Worm (Caenorhabditis elegans) whole organism, L1 larva: ENCODE results near the gene flp-2.

Source experiments
- F16B12.6 ChIP-seq: fragments of 150-350 bp; optimal IDR thresholded peaks from 2 replicates; lab custom pipeline; 2014; ENCODE audit warnings: missing biosample characterization, missing genetic modification characterization
- aha-1 ChIP-seq: fragments of 150-350 bp; optimal IDR thresholded peaks from 2 replicates; lab custom pipeline; 2014; ENCODE audit warnings: missing biosample characterization, missing genetic modification characterization
- aly-2 ChIP-seq: fragments of 150-350 bp; optimal IDR thresholded peaks from 2 replicates; lab custom pipeline; 2014; ENCODE audit warnings: missing biosample characterization, missing genetic modification characterization
- blmp-1 ChIP-seq: fragments of 150-350 bp; optimal IDR thresholded peaks from 2 replicates; lab custom pipeline; 2014; ENCODE audit warnings: missing biosample characterization, missing genetic modification characterization
- ceh-82 ChIP-seq, 3 experiments: fragments of 150-350 bp in 1 of 3; sonication (generic microtip) in 2 of 3; optimal IDR thresholded peaks; 2 replicates each; lab custom pipeline; 2014 to 2017; ENCODE audit warnings: missing biosample characterization in 3 of 3, missing genetic modification characterization in 3 of 3
- efl-1 ChIP-seq, 4 experiments: fragments of 150-350 bp; optimal IDR thresholded peaks in 3 of 4; peaks in 1 of 4; 1 replicate in 1 of 4; 2 replicates in 3 of 4; lab custom pipeline; 2014; ENCODE audit warnings: missing biosample characterization in 2 of 4, missing genetic modification characterization in 2 of 4, missing genetic modification reagents in 2 of 4
- elt-2 ChIP-seq: sonication (generic microtip); optimal IDR thresholded peaks from 2 replicates; lab custom pipeline; 2016; ENCODE audit warnings: missing genetic modification characterization, mild to moderate bottlenecking, inconsistent platforms, missing compliant biosample characterization, missing genetic modification reagents
- elt-3 ChIP-seq, 6 experiments: fragments of 150-350 bp in 1 of 6; sonication (generic microtip); optimal IDR thresholded peaks; 2 replicates each; lab custom pipeline; 2017 to 2018; ENCODE audit warnings: missing biosample characterization in 6 of 6, missing genetic modification characterization in 6 of 6, inconsistent platforms in 1 of 6
- fkh-10 ChIP-seq: sonication (generic microtip); optimal IDR thresholded peaks from 2 replicates; lab custom pipeline; 2017; ENCODE audit warnings: missing biosample characterization, missing genetic modification reagents, missing genetic modification characterization
- fkh-8 ChIP-seq: sonication (generic microtip); optimal IDR thresholded peaks from 2 replicates; lab custom pipeline; 2016; ENCODE audit warnings: mild to moderate bottlenecking, missing genetic modification characterization, missing compliant biosample characterization
- fos-1 ChIP-seq: fragments of 150-350 bp; optimal IDR thresholded peaks from 2 replicates; lab custom pipeline; 2014; ENCODE audit warnings: missing biosample characterization, missing genetic modification characterization
- lin-13 ChIP-seq: fragments of 150-350 bp; optimal IDR thresholded peaks from 2 replicates; lab custom pipeline; 2014; ENCODE audit warnings: missing biosample characterization, missing genetic modification reagents, missing genetic modification characterization
- lin-14 ChIP-seq: fragments of 200-800 bp; sonication (Bioruptor generic); optimal IDR thresholded peaks from 2 replicates; lab custom pipeline; 2018; ENCODE audit warnings: mild to moderate bottlenecking, missing genetic modification characterization, moderate library complexity, missing compliant biosample characterization
- lin-15B ChIP-seq: fragments of 150-350 bp; sonication (generic microtip); optimal IDR thresholded peaks from 3 replicates; lab custom pipeline; 2014; ENCODE audit warnings: missing biosample characterization, missing genetic modification characterization
- lin-35 ChIP-seq, 2 experiments: fragments of 150-350 bp; optimal IDR thresholded peaks; 2 replicates each; lab custom pipeline; 2014; ENCODE audit warnings: missing biosample characterization in 2 of 2, missing genetic modification characterization in 2 of 2, missing genetic modification reagents in 2 of 2
- lir-3 ChIP-seq: sonication (generic microtip); optimal IDR thresholded peaks from 2 replicates; lab custom pipeline; 2016; ENCODE audit warnings: mild to moderate bottlenecking, missing genetic modification characterization, moderate library complexity, missing compliant biosample characterization; ENCODE audit not compliant: poor library complexity
- lsy-2 ChIP-seq, 2 experiments: fragments of 150-350 bp; optimal IDR thresholded peaks; 2 replicates each; lab custom pipeline; 2014; ENCODE audit warnings: missing biosample characterization in 2 of 2, missing genetic modification characterization in 2 of 2
- mdl-1 ChIP-seq, 2 experiments: fragments of 150-350 bp; optimal IDR thresholded peaks; 2 replicates each; lab custom pipeline; 2014 to 2017; ENCODE audit warnings: missing biosample characterization in 2 of 2, missing genetic modification characterization in 2 of 2, inconsistent platforms in 1 of 2
- mef-2 ChIP-seq: fragments of 150-350 bp; optimal IDR thresholded peaks from 2 replicates; lab custom pipeline; 2014; ENCODE audit warnings: missing biosample characterization, missing genetic modification characterization
- nhr-19 ChIP-seq: fragments of 200-800 bp; sonication (Bioruptor generic); conservative IDR thresholded peaks from 2 replicates; pipeline ENCODE4 v1.3.6; 2022; ENCODE audit warnings: missing genetic modification characterization, missing compliant biosample characterization
- nhr-20 ChIP-seq: sonication (generic microtip); optimal IDR thresholded peaks from 2 replicates; lab custom pipeline; 2016; ENCODE audit warnings: mild to moderate bottlenecking, missing genetic modification characterization, missing compliant biosample characterization
- nhr-237 ChIP-seq: fragments of 150-350 bp; optimal IDR thresholded peaks from 2 replicates; lab custom pipeline; 2014; ENCODE audit warnings: missing biosample characterization, missing genetic modification characterization
- nhr-28 ChIP-seq: fragments of 150-350 bp; optimal IDR thresholded peaks from 2 replicates; lab custom pipeline; 2014; ENCODE audit warnings: missing biosample characterization, missing genetic modification characterization
- nhr-71 ChIP-seq: sonication (generic microtip); optimal IDR thresholded peaks from 2 replicates; lab custom pipeline; 2016; ENCODE audit warnings: mild to moderate bottlenecking, missing genetic modification characterization, moderate library complexity, missing compliant biosample characterization
- nhr-85 ChIP-seq: sonication (generic microtip); peaks from one replicate; lab custom pipeline; 2016; ENCODE audit warnings: missing genetic modification characterization, inconsistent platforms, missing compliant biosample characterization
- nhr-90 ChIP-seq: sonication (generic microtip); optimal IDR thresholded peaks from 2 replicates; lab custom pipeline; 2016; ENCODE audit warnings: mild to moderate bottlenecking, missing genetic modification characterization, missing compliant biosample characterization; ENCODE audit not compliant: poor library complexity
- pqm-1 ChIP-seq: sonication (generic microtip); optimal IDR thresholded peaks from 3 replicates; lab custom pipeline; 2017; ENCODE audit warnings: missing biosample characterization, missing genetic modification characterization
- snpc-4 ChIP-seq: fragments of 150-350 bp; optimal IDR thresholded peaks from 2 replicates; lab custom pipeline; 2014; ENCODE audit warnings: missing biosample characterization, missing genetic modification characterization
- snu-23 ChIP-seq: sonication (generic microtip); optimal IDR thresholded peaks from 2 replicates; lab custom pipeline; 2016; ENCODE audit warnings: missing genetic modification characterization, missing compliant biosample characterization
- sox-4 ChIP-seq: sonication (generic microtip); optimal IDR thresholded peaks from 2 replicates; lab custom pipeline; 2016; ENCODE audit warnings: missing genetic modification characterization, missing compliant biosample characterization
- sup-37 ChIP-seq: fragments of 200-800 bp; sonication (Bioruptor generic); optimal IDR thresholded peaks from 2 replicates; lab custom pipeline; 2018; ENCODE audit warnings: mild to moderate bottlenecking, missing genetic modification characterization, missing compliant biosample characterization
- tbx-2 ChIP-seq: sonication (generic microtip); optimal IDR thresholded peaks from 2 replicates; lab custom pipeline; 2016; ENCODE audit warnings: missing genetic modification characterization, missing compliant biosample characterization
- zag-1 ChIP-seq: fragments of 150-350 bp; optimal IDR thresholded peaks from 2 replicates; lab custom pipeline; 2014; ENCODE audit warnings: missing biosample characterization, missing genetic modification characterization
- ztf-11 ChIP-seq, 2 experiments: sonication (generic microtip); optimal IDR thresholded peaks; 2 replicates each; lab custom pipeline; 2016 to 2017; ENCODE audit warnings: missing genetic modification characterization in 2 of 2, missing biosample characterization in 1 of 2, missing compliant biosample characterization in 1 of 2

flp-2 gene

DNA sequence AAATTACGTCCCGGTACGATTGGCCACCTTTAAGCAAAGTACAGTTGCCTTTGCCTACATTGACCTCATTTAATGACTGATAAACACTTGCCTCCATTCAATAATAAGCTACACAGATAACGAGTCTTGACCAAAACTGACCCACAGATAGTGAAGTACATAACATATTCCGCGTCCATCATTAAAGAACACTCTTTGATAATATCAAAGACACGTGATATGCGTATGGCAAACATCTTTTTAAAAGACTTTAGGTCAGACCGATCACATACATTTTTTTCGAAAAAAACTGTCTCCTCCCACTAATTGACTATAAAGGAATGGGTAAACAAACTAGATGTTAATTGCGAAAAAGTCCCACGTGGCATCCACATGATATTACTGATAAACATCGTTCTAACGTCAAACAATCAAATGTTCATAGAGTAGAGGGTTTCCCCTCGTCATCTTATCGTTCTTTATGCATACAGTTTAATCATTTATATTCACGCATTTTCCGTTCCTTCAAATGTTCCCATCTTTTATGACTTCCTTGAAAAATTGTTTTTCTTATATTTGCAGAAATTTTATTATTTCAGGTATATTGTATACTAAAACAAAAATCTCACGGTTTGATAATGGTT is 10.9 kb downstream of the flp-2 start, which contains the start of gene W07E11.1:
Gene W07E11.1, plus strand, starts transcription at position 573 of the 623 bp plus-strand sequence.
- TF ChIP-seq lir-3 (no peak), lin-35 (GFP tag; optimal IDR thresholded peaks at IDR 0.05; lab: Kevin White, UChicago) (peak in 1 of 2 experiments; percentile 66), ztf-11 (tag; optimal IDR thresholded peaks at IDR 0.05; lab: Kevin White, UChicago) (no peak), nhr-85 (tag; lab: Kevin White, UChicago) (peak; percentile 86), lsy-2 (tag; optimal IDR thresholded peaks at IDR 0.05; lab: Kevin White, UChicago) (peak in 1 of 2 experiments; percentile 17), fkh-8 (no peak), tbx-2 (tag; lab: Kevin White, UChicago) (peak; percentile 28), nhr-71 (tag; lab: Kevin White, UChicago) (peak; percentile 63), blmp-1 (peak; percentile 35), elt-2 (tag; lab: Kevin White, UChicago) (peak; percentile 98), nhr-19 (peak; percentile 44; the same call in 1 of the 2 replicates), snu-23 (GFP tag; lab: Kevin White, UChicago) (peak; percentile 2), efl-1 (optimal IDR thresholded peaks at IDR 0.05; lab: Kevin White, UChicago) (no peak), efl-1 (GFP tag; optimal IDR thresholded peaks at IDR 0.05 in 1 of 2; lab: Kevin White, UChicago) (peak in 1 of 2 experiments; percentile 82), nhr-28 (tag; lab: Kevin White, UChicago) (no peak), zag-1 (tag; lab: Kevin White, UChicago) (no peak), mdl-1 (tag; optimal IDR thresholded peaks at IDR 0.05; lab: Kevin White, UChicago) (peak in 1 of 2 experiments; percentile 39), elt-3 (tag; optimal IDR thresholded peaks at IDR 0.05; lab: Kevin White, UChicago) (peak in 3 of 6 experiments; percentile 25 to 76 (median 25)), lin-14 (GFP tag; lab: Kevin White, UChicago) (peak; percentile 34), nhr-20 (tag; lab: Kevin White, UChicago) (peak; percentile 72), nhr-90 (tag; lab: Kevin White, UChicago) (peak; percentile 68), F16B12.6 (tag; lab: Kevin White, UChicago) (no peak)

DNA sequence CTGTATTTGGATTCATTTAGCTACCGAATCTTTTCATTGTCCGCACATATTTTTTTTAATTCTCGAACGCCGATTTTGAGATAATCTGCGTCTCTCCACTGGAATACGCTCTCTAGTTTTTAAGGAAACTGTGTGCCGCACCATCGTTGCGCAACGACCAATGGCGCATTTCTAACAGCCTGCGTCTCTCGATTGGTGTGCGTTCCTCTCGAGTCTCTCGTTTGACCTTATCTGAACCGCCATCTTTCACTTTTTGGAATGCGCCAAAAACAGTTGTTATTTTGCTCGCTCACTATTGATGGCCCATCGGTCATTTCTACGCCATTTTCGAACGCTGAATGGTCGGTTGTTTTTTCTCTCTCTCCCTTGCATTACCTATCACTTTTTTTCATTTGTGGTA is 11.8 kb downstream of the flp-2 start:
- TF ChIP-seq efl-1 (optimal IDR thresholded peaks at IDR 0.05; lab: Kevin White, UChicago) (no peak), efl-1 (GFP tag; optimal IDR thresholded peaks at IDR 0.05 in 1 of 2; lab: Kevin White, UChicago) (peak in 1 of 2 experiments; percentile 7), nhr-237 (tag; lab: Kevin White, UChicago) (no peak), mdl-1 (tag; optimal IDR thresholded peaks at IDR 0.05; lab: Kevin White, UChicago) (no peak), lin-13 (GFP tag; lab: Kevin White, UChicago) (no peak)

DNA sequence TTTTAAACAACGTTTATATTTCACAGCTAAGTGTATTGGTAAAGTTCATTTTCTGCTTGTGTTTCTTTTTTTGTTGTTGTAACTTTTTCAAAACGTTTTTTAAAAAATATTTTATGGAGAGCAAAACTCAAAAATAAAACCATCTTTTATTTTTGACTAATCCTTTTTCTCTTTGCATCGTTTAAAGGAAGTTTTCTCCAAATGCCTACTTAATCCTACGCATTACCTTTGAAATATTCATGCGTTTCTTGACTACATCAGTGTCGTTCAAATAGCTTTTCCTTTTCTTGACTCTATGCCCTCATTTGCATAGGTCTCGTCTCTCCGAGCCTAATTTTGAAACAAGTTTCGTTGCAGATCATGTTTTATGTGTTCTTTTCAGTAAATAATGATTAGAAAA is 14.0 kb downstream of the flp-2 start:
- TF ChIP-seq fos-1 (tag; lab: Kevin White, UChicago): no peak
- TF ChIP-seq lin-15B (tag; lab: Kevin White, UChicago): no peak
- TF ChIP-seq ceh-82 (tag; optimal IDR thresholded peaks at IDR 0.05; lab: Kevin White, UChicago): no peak
- no peak for TF ChIP-seq fkh-10 (GFP tag; lab: Kevin White, UChicago)
- TF ChIP-seq nhr-85 (tag; lab: Kevin White, UChicago): no peak
- no peak for TF ChIP-seq pqm-1 (tag; lab: Kevin White, UChicago)
- TF ChIP-seq sox-4 (tag; lab: Kevin White, UChicago): no peak
- TF ChIP-seq snpc-4 (tag; lab: Kevin White, UChicago): no peak
- TF ChIP-seq aha-1: no peak
- TF ChIP-seq, all 84 proteins: peak for 0

DNA sequence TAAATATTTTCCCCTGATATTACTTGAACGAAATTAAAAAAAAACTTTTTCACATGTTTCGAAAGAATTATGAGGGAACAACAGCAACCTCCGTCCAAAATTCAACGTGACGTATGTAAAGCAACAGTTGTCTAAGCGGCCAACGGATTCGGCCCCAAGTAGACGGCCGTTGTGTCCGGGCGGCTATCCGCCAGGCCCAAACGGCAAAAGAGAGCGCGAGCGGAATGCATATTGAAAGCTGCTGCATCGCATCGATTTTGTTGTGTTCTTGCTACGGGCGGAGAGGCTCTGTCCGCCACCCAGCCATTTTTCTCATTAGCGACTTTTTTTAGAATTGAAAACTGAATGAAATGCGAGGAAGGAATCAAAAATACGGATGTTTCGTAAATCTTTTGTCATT is 15.8 kb downstream of the flp-2 start:
- TF ChIP-seq lin-15B (tag; lab: Kevin White, UChicago) (no peak), lin-14 (GFP tag; lab: Kevin White, UChicago) (peak; percentile 18)

- TF ChIP-seq mef-2: no peak
- TF ChIP-seq mdl-1 (tag; optimal IDR thresholded peaks at IDR 0.05; lab: Kevin White, UChicago): no peak
- TF ChIP-seq tbx-2 (tag; lab: Kevin White, UChicago): peak; percentile 11
- no peak for TF ChIP-seq pqm-1 (tag; lab: Kevin White, UChicago)
- peak; percentile 64 for TF ChIP-seq aly-2 (tag; lab: Kevin White, UChicago)
- TF ChIP-seq sup-37: no peak
These were observed 16.4 kb downstream of the flp-2 start for ce11 chrX:10078637-10079036.
